Worm (Caenorhabditis elegans): ENCODE data around the gene T06E6.10.

ce11 chrV:15445437-15445836 is 27.5 kb downstream of the T06E6.10 start, which contains the start of gene srh-239:
- no peak for TF ChIP-seq lin-13 (tag; optimal IDR thresholded peaks at IDR 0.05)
- no peak for TF ChIP-seq nhr-76 (tag; optimal IDR thresholded peaks at IDR 0.05)
- TF ChIP-seq mab-5 (tag; optimal IDR thresholded peaks at IDR 0.05) = no peak
- TF ChIP-seq pha-4 (tag; optimal IDR thresholded peaks at IDR 0.05) = no peak
- no peak for TF ChIP-seq nhr-28 (tag; optimal IDR thresholded peaks at IDR 0.05)
- TF ChIP-seq ham-2 (GFP tag; optimal IDR thresholded peaks at IDR 0.05) = no peak
- no peak for TF ChIP-seq elt-3 (tag; optimal IDR thresholded peaks at IDR 0.05)
- TF ChIP-seq blmp-1 (tag; optimal IDR thresholded peaks at IDR 0.05) = no peak
- no peak for TF ChIP-seq unc-39 (tag; optimal IDR thresholded peaks at IDR 0.05)
- TF ChIP-seq flh-1 (GFP tag; optimal IDR thresholded peaks at IDR 0.05) = no peak
- TF ChIP-seq drap-1 (GFP tag; optimal IDR thresholded peaks at IDR 0.05) = no peak
- no peak for TF ChIP-seq sptf-1 (tag; optimal IDR thresholded peaks at IDR 0.05)
